Fruit fly (Drosophila melanogaster) whole organism, prepupa: Measurements from ENCODE around the gene CG14153.

Experiments used
- Blimp-1 ChIP-seq: fragments of 200-800 bp; sonication (Bioruptor generic); optimal IDR thresholded peaks from 3 replicates; lab custom pipeline; 2017; ENCODE audit warnings: missing biosample characterization, missing genetic modification characterization, mild to moderate bottlenecking, moderate library complexity, missing genetic modification reagents
- CG10631 ChIP-seq: fragments of 200-800 bp; sonication (Bioruptor generic); optimal IDR thresholded peaks from 2 replicates; lab custom pipeline; 2016; ENCODE audit warnings: missing biosample characterization, missing genetic modification characterization
- CG11294 ChIP-seq: fragments of 200-800 bp; sonication (Bioruptor generic); IDR thresholded peaks from 2 replicates; pipeline ENCODE4 v1.3.6; 2022; ENCODE audit warnings: missing biosample characterization, missing genetic modification characterization
- CG11762 ChIP-seq: fragments of 200-800 bp; sonication (Bioruptor generic); optimal IDR thresholded peaks from 3 replicates; lab custom pipeline; 2016; ENCODE audit warnings: missing biosample characterization, missing genetic modification characterization; ENCODE audit not compliant: insufficient read depth
- CG15336 ChIP-seq: fragments of 200-800 bp; sonication (Bioruptor generic); IDR thresholded peaks from 2 replicates; pipeline ENCODE4 v1.3.6; 2022; ENCODE audit warnings: missing biosample characterization, missing genetic modification characterization
- CG1621 ChIP-seq: fragments of 200-800 bp; sonication (Bioruptor generic); optimal IDR thresholded peaks from 3 replicates; lab custom pipeline; 2018; ENCODE audit warnings: missing biosample characterization, mild to moderate bottlenecking, missing genetic modification characterization
- CG16779 ChIP-seq: fragments of 200-800 bp; sonication (Bioruptor generic); optimal IDR thresholded peaks from 3 replicates; lab custom pipeline; 2017; ENCODE audit warnings: missing biosample characterization, mild to moderate bottlenecking, missing genetic modification characterization
- CG3032 ChIP-seq: fragments of 200-800 bp; optimal IDR thresholded peaks from 2 replicates; lab custom pipeline; 2019; ENCODE audit warnings: missing biosample characterization, mild to moderate bottlenecking, missing genetic modification characterization, moderate library complexity
- CG32006 ChIP-seq: fragments of 200-800 bp; sonication (Bioruptor generic); optimal IDR thresholded peaks from 3 replicates; lab custom pipeline; 2017; ENCODE audit warnings: missing biosample characterization, mild to moderate bottlenecking, missing genetic modification characterization
- CG6163 ChIP-seq: fragments of 200-800 bp; sonication (Bioruptor generic); IDR thresholded peaks from 3 replicates; pipeline ENCODE4 v1.3.6; 2022; ENCODE audit warnings: missing biosample characterization, missing genetic modification characterization
- CG6792 ChIP-seq: fragments of 200-800 bp; sonication (Bioruptor generic); optimal IDR thresholded peaks from 3 replicates; lab custom pipeline; 2016; ENCODE audit warnings: missing biosample characterization, missing genetic modification characterization
- CG6808 ChIP-seq: fragments of 200-800 bp; sonication (Bioruptor generic); optimal IDR thresholded peaks from 3 replicates; lab custom pipeline; 2017; ENCODE audit warnings: missing biosample characterization, missing genetic modification characterization, mild to moderate bottlenecking, moderate library complexity, missing genetic modification reagents
- CG6854 ChIP-seq: fragments of 200-800 bp; sonication (Bioruptor generic); optimal IDR thresholded peaks from 2 replicates; lab custom pipeline; 2017; ENCODE audit warnings: missing biosample characterization, mild to moderate bottlenecking, missing genetic modification characterization
- CG7368 ChIP-seq: fragments of 200-800 bp; sonication (Bioruptor generic); optimal IDR thresholded peaks from 3 replicates; lab custom pipeline; 2016; ENCODE audit warnings: missing biosample characterization, missing genetic modification characterization
- CG8119 ChIP-seq: fragments of 200-800 bp; sonication (Bioruptor generic); IDR thresholded peaks from 3 replicates; pipeline ENCODE4 v1.3.6; 2022; ENCODE audit warnings: missing biosample characterization, missing genetic modification characterization
- CG9139 ChIP-seq: fragments of 200-800 bp; sonication (Bioruptor generic); optimal IDR thresholded peaks from 3 replicates; lab custom pipeline; 2017; ENCODE audit warnings: missing biosample characterization, mild to moderate bottlenecking, missing genetic modification characterization
- Eip75B ChIP-seq: fragments of 200-800 bp; sonication (Bioruptor generic); optimal IDR thresholded peaks from 3 replicates; lab custom pipeline; 2016; ENCODE audit warnings: missing biosample characterization, missing genetic modification characterization
- Eip78C ChIP-seq: fragments of 200-800 bp; sonication (Bioruptor generic); peaks from one replicate; lab custom pipeline; 2016; ENCODE audit warnings: missing biosample characterization, missing genetic modification characterization
- Eip93F ChIP-seq: fragments of 200-800 bp; sonication (Bioruptor generic); optimal IDR thresholded peaks from 2 replicates; lab custom pipeline; 2016; ENCODE audit warnings: missing biosample characterization, mild to moderate bottlenecking, missing genetic modification characterization
- Ets21C ChIP-seq: fragments of 200-800 bp; sonication (Bioruptor generic); optimal IDR thresholded peaks from 3 replicates; lab custom pipeline; 2016; ENCODE audit warnings: missing biosample characterization, missing genetic modification characterization
- Gug ChIP-seq: fragments of 200-800 bp; sonication (Bioruptor generic); IDR thresholded peaks from 2 replicates; pipeline ENCODE4 v1.3.6; 2022; ENCODE audit warnings: missing biosample characterization, missing genetic modification characterization
- Hr39 ChIP-seq: fragments of 200-800 bp; sonication (Bioruptor generic); optimal IDR thresholded peaks from 2 replicates; lab custom pipeline; 2016; ENCODE audit warnings: missing biosample characterization, missing genetic modification characterization
- Hr4 ChIP-seq: fragments of 200-800 bp; sonication (Bioruptor generic); optimal IDR thresholded peaks from 3 replicates; lab custom pipeline; 2016; ENCODE audit warnings: missing biosample characterization, missing genetic modification characterization
- Lpt ChIP-seq: fragments of 200-800 bp; sonication (Bioruptor generic); optimal IDR thresholded peaks from 3 replicates; lab custom pipeline; 2016; ENCODE audit warnings: missing biosample characterization, missing genetic modification characterization
- Smox ChIP-seq: fragments of 200-800 bp; sonication (Bioruptor generic); optimal IDR thresholded peaks from 3 replicates; lab custom pipeline; 2016; ENCODE audit warnings: missing biosample characterization, missing genetic modification characterization
- Sox15 ChIP-seq: fragments of 200-800 bp; sonication (Bioruptor generic); optimal IDR thresholded peaks from 3 replicates; lab custom pipeline; 2016; ENCODE audit warnings: missing biosample characterization, missing genetic modification characterization
- achi ChIP-seq: fragments of 200-800 bp; sonication (Bioruptor generic); optimal IDR thresholded peaks from 3 replicates; lab custom pipeline; 2016; ENCODE audit warnings: missing biosample characterization, missing genetic modification characterization
- cyc ChIP-seq: fragments of 200-800 bp; sonication (Bioruptor generic); optimal IDR thresholded peaks from 3 replicates; lab custom pipeline; 2016; ENCODE audit warnings: missing biosample characterization, missing genetic modification characterization
- dac ChIP-seq: fragments of 200-800 bp; sonication (Bioruptor generic); optimal IDR thresholded peaks from 2 replicates; lab custom pipeline; 2017; ENCODE audit warnings: missing biosample characterization, mild to moderate bottlenecking, missing genetic modification characterization
- dsx ChIP-seq: fragments of 200-800 bp; optimal IDR thresholded peaks from 3 replicates; lab custom pipeline; 2019; ENCODE audit warnings: missing biosample characterization, mild to moderate bottlenecking, missing genetic modification characterization, moderate library complexity; ENCODE audit not compliant: poor library complexity, severe bottlenecking
- eg ChIP-seq: fragments of 200-800 bp; sonication (Bioruptor generic); IDR thresholded peaks from 3 replicates; pipeline ENCODE4 v1.3.6; 2022; ENCODE audit warnings: missing biosample characterization, missing genetic modification characterization
- fd85E ChIP-seq: fragments of 200-800 bp; sonication (Bioruptor generic); optimal IDR thresholded peaks from 3 replicates; lab custom pipeline; 2016; ENCODE audit warnings: missing biosample characterization, missing genetic modification characterization
- fkh ChIP-seq: fragments of 200-800 bp; sonication (Bioruptor generic); optimal IDR thresholded peaks from 3 replicates; lab custom pipeline; 2017; ENCODE audit warnings: missing biosample characterization, mild to moderate bottlenecking, missing genetic modification characterization, moderate library complexity
- net ChIP-seq: fragments of 200-800 bp; sonication (Bioruptor generic); optimal IDR thresholded peaks from 3 replicates; lab custom pipeline; 2016; ENCODE audit warnings: missing biosample characterization, missing genetic modification characterization
- salr ChIP-seq, 2 experiments: fragments of 200-800 bp; sonication (Bioruptor generic); optimal IDR thresholded peaks; 3 replicates each; lab custom pipeline; 2016 to 2018; ENCODE audit warnings: missing biosample characterization in 2 of 2, missing genetic modification characterization in 2 of 2, mild to moderate bottlenecking in 1 of 2
- spab ChIP-seq: fragments of 200-800 bp; sonication (Bioruptor generic); optimal IDR thresholded peaks from 2 replicates; lab custom pipeline; 2017; ENCODE audit warnings: missing biosample characterization, mild to moderate bottlenecking, missing genetic modification characterization, missing genetic modification reagents
- ss ChIP-seq, 2 experiments: fragments of 200-800 bp; sonication (Bioruptor generic); optimal IDR thresholded peaks; 2 replicates in 1 of 2; 3 replicates in 1 of 2; lab custom pipeline; 2017 to 2018; ENCODE audit warnings: mild to moderate bottlenecking in 2 of 2, missing biosample characterization in 2 of 2, missing genetic modification characterization in 2 of 2, moderate library complexity in 1 of 2
- svp ChIP-seq: fragments of 200-800 bp; sonication (Bioruptor generic); peaks from one replicate; lab custom pipeline; 2016; ENCODE audit warnings: missing biosample characterization, missing genetic modification characterization
- vri ChIP-seq: fragments of 200-800 bp; sonication (Bioruptor generic); optimal IDR thresholded peaks from 3 replicates; lab custom pipeline; 2016; ENCODE audit warnings: missing biosample characterization, mild to moderate bottlenecking, missing genetic modification characterization

Gene CG14153

DNA sequence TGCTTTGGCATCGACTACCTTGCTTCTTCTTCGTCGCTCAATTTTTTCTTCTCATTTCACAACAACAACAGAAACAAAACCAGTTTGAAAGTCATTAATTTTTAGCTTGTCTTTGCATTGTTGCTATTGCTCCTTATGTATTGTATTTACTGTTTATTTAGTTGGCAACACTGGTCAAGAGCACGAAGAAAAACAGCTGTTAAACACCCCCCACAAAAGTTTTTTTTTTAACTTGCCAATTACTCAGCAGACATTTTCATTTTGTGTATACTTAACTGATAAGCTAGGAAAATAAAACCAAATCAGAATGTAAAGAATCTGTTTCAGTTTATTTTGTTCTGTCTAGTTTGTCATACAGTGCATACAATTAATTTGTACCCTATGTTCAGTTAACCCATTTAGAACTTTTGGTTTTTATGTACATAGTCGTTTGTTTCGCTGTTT, 36.4 kb downstream of the CG14153 start (continued):
- no peak for TF ChIP-seq Sox15 (GFP tag; lab: Kevin White, UChicago)
- TF ChIP-seq fkh (GFP tag; lab: Kevin White, UChicago), result peak; percentile 86
- TF ChIP-seq salr (GFP tag; optimal IDR thresholded peaks at IDR 0.05; lab: Kevin White, UChicago), result peak in 1 of 2 experiments; percentile 13
- TF ChIP-seq Eip93F (GFP tag; lab: Kevin White, UChicago), result no peak
- TF ChIP-seq CG10631 (GFP tag; lab: Kevin White, UChicago), result no peak
- TF ChIP-seq achi (GFP tag; lab: Kevin White, UChicago), result peak; percentile 30
- TF ChIP-seq Eip75B (GFP tag; lab: Kevin White, UChicago), result peak; percentile 16
- peak; percentile 56 for TF ChIP-seq CG32006 (GFP tag; lab: Kevin White, UChicago)
- TF ChIP-seq Lpt, result no peak
- no peak; the same call in 1 of the 2 replicates for TF ChIP-seq CG15336
- TF ChIP-seq svp (GFP tag; lab: Kevin White, UChicago), result no peak
- TF ChIP-seq Hr4 (GFP tag; lab: Kevin White, UChicago), result peak; percentile 38
- peak; percentile 1 for TF ChIP-seq CG6808 (GFP tag; lab: Kevin White, UChicago)
- no peak for TF ChIP-seq fd85E (GFP tag; lab: Kevin White, UChicago)
- TF ChIP-seq Hr39 (GFP tag; lab: Kevin White, UChicago), result no peak
- no peak for TF ChIP-seq cyc
- peak; percentile 0 for TF ChIP-seq CG9139 (GFP tag; lab: Kevin White, UChicago)
- no peak for TF ChIP-seq Ets21C (GFP tag; lab: Kevin White, UChicago)
- TF ChIP-seq CG8119 (GFP tag; lab: Robert Waterston, UW), result peak; percentile 52; the same call in 2 of the 3 replicates
- no peak for TF ChIP-seq dac (GFP tag; lab: Kevin White, UChicago)
- no peak for TF ChIP-seq CG6854
- no peak for TF ChIP-seq Blimp-1
- TF ChIP-seq CG1621 (tag; lab: Kevin White, UChicago), result no peak
- no peak for TF ChIP-seq spab (GFP tag; lab: Kevin White, UChicago)

DNA sequence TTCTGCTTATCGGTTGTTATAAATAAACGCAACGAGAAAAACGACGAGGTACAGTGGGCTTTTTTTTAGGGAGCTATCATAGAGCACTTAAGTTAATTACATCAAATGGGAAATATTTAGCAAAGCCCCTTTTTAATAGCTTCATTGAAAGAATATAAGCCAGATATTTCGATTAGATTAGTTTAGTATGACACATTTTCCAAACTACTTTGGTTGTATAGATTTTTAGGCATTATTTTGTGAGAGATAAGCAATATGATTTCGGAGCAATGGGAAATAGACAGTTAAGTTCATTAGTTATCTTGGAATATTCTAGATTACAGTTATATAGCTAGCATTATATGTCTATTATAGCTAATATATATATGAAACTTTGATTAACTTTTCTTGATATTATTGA, 36.8 kb downstream of the CG14153 start:
- TF ChIP-seq CG9139 (GFP tag; lab: Kevin White, UChicago) (no peak), cyc (no peak), CG6792 (GFP tag; lab: Kevin White, UChicago) (no peak), CG7368 (no peak), spab (GFP tag; lab: Kevin White, UChicago) (no peak), CG6808 (GFP tag; lab: Kevin White, UChicago) (no peak), CG3032 (tag; lab: Kevin White, UChicago) (no peak), vri (GFP tag; lab: Kevin White, UChicago) (no peak), Gug (GFP tag; lab: Robert Waterston, UW) (no peak), CG6163 (GFP tag; lab: Robert Waterston, UW) (no peak), Smox (GFP tag; lab: Kevin White, UChicago) (no peak), net (no peak)

DNA sequence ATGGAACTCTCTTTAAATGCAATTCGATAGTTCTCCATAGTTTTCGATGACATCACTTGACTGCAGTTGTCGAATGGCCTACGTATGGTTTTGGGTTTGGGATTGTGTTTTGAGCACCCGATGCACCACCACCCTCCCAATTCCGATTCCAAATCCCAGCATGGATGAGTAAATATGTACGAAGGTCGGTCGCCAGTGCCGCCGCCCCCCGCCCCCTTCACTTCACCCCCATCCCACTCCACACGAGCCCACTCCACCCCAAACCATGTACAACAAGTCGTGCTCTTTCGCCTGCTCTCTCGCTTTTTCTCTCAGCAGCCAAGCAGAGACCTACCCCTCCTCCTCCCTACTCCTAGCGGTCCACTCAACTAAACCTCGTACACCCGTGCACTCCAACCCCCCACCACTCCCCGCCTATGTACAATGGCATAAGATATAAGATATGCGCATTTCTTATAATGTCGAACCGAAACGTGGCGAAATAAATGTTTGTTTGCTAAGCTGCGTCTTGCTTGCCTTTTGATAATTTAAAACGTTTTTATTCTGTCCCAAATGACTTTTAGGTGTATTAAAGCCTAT, 37.5 kb downstream of the CG14153 start:
- TF ChIP-seq CG6163 (GFP tag; lab: Robert Waterston, UW), result 0 out of 3 replicates have a peak, but pooled peaks have one; percentile 43
- TF ChIP-seq Eip78C, result peak; percentile 29
- peak; percentile 8 to 39 for TF ChIP-seq ss (GFP tag; optimal IDR thresholded peaks at IDR 0.05; lab: Kevin White, UChicago)
- peak; percentile 39; the same call in 1 of the 2 replicates for TF ChIP-seq CG11294 (GFP tag; lab: Robert Waterston, UW)
- TF ChIP-seq CG11762 (GFP tag; lab: Kevin White, UChicago), result no peak
- 0 out of 2 replicates have a peak, but pooled peaks have one; percentile 6 for TF ChIP-seq CG15336
- no peak for TF ChIP-seq Ets21C (GFP tag; lab: Kevin White, UChicago)
- no peak for TF ChIP-seq Hr4 (GFP tag; lab: Kevin White, UChicago)
- peak; percentile 54; the same call in 2 of the 3 replicates for TF ChIP-seq eg (GFP tag; lab: Robert Waterston, UW)
- peak; percentile 22 for TF ChIP-seq Lpt
- peak; percentile 54 for TF ChIP-seq fkh (GFP tag; lab: Kevin White, UChicago)
- peak; percentile 6 for TF ChIP-seq dsx (GFP tag; lab: Kevin White, UChicago)
- TF ChIP-seq CG16779, result peak; percentile 43
- TF ChIP-seq svp (GFP tag; lab: Kevin White, UChicago), result peak; percentile 44
- TF ChIP-seq vri (GFP tag; lab: Kevin White, UChicago), result peak; percentile 27
- no peak for TF ChIP-seq net
